Worm (Caenorhabditis elegans) whole organism, late embryonic: Measurements from ENCODE around the gene K12H6.10.

Source experiments
- C08G9.2 ChIP-seq: sonication (generic microtip); optimal IDR thresholded peaks from 2 replicates; lab custom pipeline; 2016; ENCODE audit warnings: mild to moderate bottlenecking, missing genetic modification characterization, moderate library complexity, missing compliant biosample characterization
- C38D4.7 ChIP-seq: fragments of 200-800 bp; sonication (Bioruptor generic); optimal IDR thresholded peaks from 2 replicates; lab custom pipeline; 2018; ENCODE audit warnings: mild to moderate bottlenecking, missing genetic modification characterization, moderate library complexity, missing compliant biosample characterization
- K09A11.1 ChIP-seq: sonication (generic microtip); optimal IDR thresholded peaks from 2 replicates; lab custom pipeline; 2017; ENCODE audit warnings: antibody characterized with exemption, mild to moderate bottlenecking, missing genetic modification characterization, missing compliant biosample characterization; ENCODE audit not compliant: insufficient read depth
- ahr-1 ChIP-seq: sonication (generic microtip); optimal IDR thresholded peaks from 2 replicates; lab custom pipeline; 2016; ENCODE audit warnings: missing genetic modification characterization, missing compliant biosample characterization
- ama-1 ChIP-seq: fragments of 150-350 bp; optimal IDR thresholded peaks from 2 replicates; lab custom pipeline; 2014
- ceh-14 ChIP-seq: sonication (generic microtip); optimal IDR thresholded peaks from 2 replicates; lab custom pipeline; 2016; ENCODE audit warnings: missing genotype, missing genetic modification characterization, missing compliant biosample characterization
- ceh-18 ChIP-seq: sonication (generic microtip); optimal IDR thresholded peaks from 2 replicates; lab custom pipeline; 2016; ENCODE audit warnings: missing genetic modification characterization, missing compliant biosample characterization
- ceh-22 ChIP-seq: sonication (generic microtip); optimal IDR thresholded peaks from 2 replicates; lab custom pipeline; 2017; ENCODE audit warnings: missing biosample characterization, missing genetic modification characterization
- ceh-34 ChIP-seq: sonication (generic microtip); optimal IDR thresholded peaks from 2 replicates; lab custom pipeline; 2016; ENCODE audit warnings: mild to moderate bottlenecking, missing genetic modification characterization, missing compliant biosample characterization
- ceh-45 ChIP-seq: fragments of 200-800 bp; sonication (Bioruptor generic); IDR thresholded peaks from 2 replicates; pipeline ENCODE4 v1.3.6; 2022; ENCODE audit warnings: missing genetic modification reagents, missing genetic modification characterization, missing compliant biosample characterization
- ceh-48 ChIP-seq: sonication (generic microtip); optimal IDR thresholded peaks from 2 replicates; lab custom pipeline; 2016; ENCODE audit warnings: missing genetic modification characterization, inconsistent platforms, missing compliant biosample characterization
- dmd-4 ChIP-seq: sonication (generic microtip); optimal IDR thresholded peaks from 2 replicates; lab custom pipeline; 2016; ENCODE audit warnings: borderline replicate concordance, missing genetic modification characterization, missing compliant biosample characterization
- elt-2 ChIP-seq: sonication (generic microtip); optimal IDR thresholded peaks from 2 replicates; lab custom pipeline; 2016; ENCODE audit warnings: missing genetic modification reagents, missing genetic modification characterization, missing compliant biosample characterization
- elt-4 ChIP-seq: sonication (generic microtip); optimal IDR thresholded peaks from 2 replicates; lab custom pipeline; 2016; ENCODE audit warnings: missing genetic modification characterization, missing compliant biosample characterization
- eyg-1 ChIP-seq: sonication (generic microtip); optimal IDR thresholded peaks from 2 replicates; lab custom pipeline; 2016; ENCODE audit warnings: missing genotype, missing genetic modification characterization, missing compliant biosample characterization
- fax-1 ChIP-seq: sonication (generic microtip); optimal IDR thresholded peaks from 2 replicates; lab custom pipeline; 2016; ENCODE audit warnings: missing genotype, missing genetic modification characterization, missing compliant biosample characterization
- fkh-6 ChIP-seq: sonication (generic microtip); optimal IDR thresholded peaks from 2 replicates; lab custom pipeline; 2016; ENCODE audit warnings: missing genetic modification characterization, missing compliant biosample characterization
- hlh-13 ChIP-seq: fragments of 200-800 bp; sonication (Bioruptor generic); optimal IDR thresholded peaks from 2 replicates; lab custom pipeline; 2018; ENCODE audit warnings: mild to moderate bottlenecking, missing genetic modification characterization, missing compliant biosample characterization
- hlh-15 ChIP-seq: sonication (generic microtip); optimal IDR thresholded peaks from 2 replicates; lab custom pipeline; 2016; ENCODE audit warnings: missing genetic modification characterization, missing compliant biosample characterization
- hlh-30 ChIP-seq: sonication (generic microtip); optimal IDR thresholded peaks from 2 replicates; lab custom pipeline; 2017; ENCODE audit warnings: antibody characterized with exemption, missing genetic modification characterization, missing compliant biosample characterization; ENCODE audit not compliant: insufficient read depth
- lin-11 ChIP-seq: fragments of 200-800 bp; sonication (Bioruptor generic); optimal IDR thresholded peaks from 2 replicates; lab custom pipeline; 2018; ENCODE audit warnings: mild to moderate bottlenecking, missing genetic modification characterization, missing compliant biosample characterization
- odd-2 ChIP-seq: sonication (generic microtip); optimal IDR thresholded peaks from 2 replicates; lab custom pipeline; 2017; ENCODE audit warnings: antibody characterized with exemption, mild to moderate bottlenecking, missing genetic modification characterization, missing compliant biosample characterization
- pat-9 ChIP-seq: fragments of 200-800 bp; sonication (Bioruptor generic); optimal IDR thresholded peaks from 2 replicates; lab custom pipeline; 2018; ENCODE audit warnings: mild to moderate bottlenecking, missing genetic modification characterization, moderate library complexity, missing compliant biosample characterization
- pax-1 ChIP-seq: fragments of 150-350 bp; optimal IDR thresholded peaks from 2 replicates; lab custom pipeline; 2014; ENCODE audit warnings: missing biosample characterization, missing genetic modification characterization
- sox-4 ChIP-seq: sonication (generic microtip); optimal IDR thresholded peaks from 2 replicates; lab custom pipeline; 2017; ENCODE audit warnings: mild to moderate bottlenecking, missing genetic modification characterization, inconsistent platforms, missing compliant biosample characterization
- tbx-2 ChIP-seq: sonication (generic microtip); optimal IDR thresholded peaks from 2 replicates; lab custom pipeline; 2016; ENCODE audit warnings: missing genetic modification characterization, missing compliant biosample characterization
- ttx-3 ChIP-seq: sonication (generic microtip); optimal IDR thresholded peaks from 2 replicates; lab custom pipeline; 2016; ENCODE audit warnings: missing genetic modification reagents, missing genetic modification characterization, missing compliant biosample characterization

Gene K12H6.10

DNA sequence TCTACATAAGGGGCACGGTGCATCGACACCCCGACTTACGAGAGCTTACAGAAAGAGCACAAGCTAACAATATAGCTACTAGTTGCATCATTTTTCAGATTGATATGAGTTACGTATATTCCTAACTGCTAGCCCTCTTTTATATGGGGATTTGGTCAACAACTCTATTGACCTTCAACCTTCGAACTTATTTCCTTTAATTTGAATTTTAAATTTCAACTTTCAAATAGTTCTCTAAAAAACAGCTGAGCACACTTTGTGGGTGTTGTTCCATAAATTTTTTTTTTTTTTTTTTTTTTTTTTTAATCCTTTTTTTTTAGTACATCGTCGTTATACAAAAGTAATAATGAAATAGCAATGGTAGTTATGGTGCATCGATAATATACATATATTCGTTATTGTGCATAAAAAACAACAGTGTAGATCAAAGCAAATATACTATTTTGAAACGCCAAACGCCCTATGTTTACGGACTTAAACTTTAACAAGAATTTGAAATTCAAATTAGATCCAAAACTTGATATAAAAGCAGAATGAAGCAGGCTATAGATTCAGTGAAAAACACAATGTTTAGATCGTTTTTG, 44.0 kb downstream of the K12H6.10 start, which contains the start of the genes Y110A2AL.9 and Y110A2AL.3:
Gene Y110A2AL.9, minus strand, starts transcription at position 101 of the 584 bp plus-strand sequence.
Gene Y110A2AL.3, plus strand, starts transcription at position 534 of the 584 bp plus-strand sequence.
- TF ChIP-seq tbx-2, result no peak
- no peak for TF ChIP-seq pat-9 (tag; lab: Kevin White, UChicago)
- TF ChIP-seq elt-4 (tag; lab: Kevin White, UChicago), result no peak
- no peak for TF ChIP-seq K09A11.1 (tag; lab: Kevin White, UChicago)
- TF ChIP-seq fax-1, result no peak
- no peak for TF ChIP-seq ttx-3 (tag; lab: Kevin White, UChicago)
- TF ChIP-seq fkh-6 (tag; lab: Kevin White, UChicago), result no peak
- no peak for TF ChIP-seq odd-2
- TF ChIP-seq ceh-45 (GFP tag; lab: Robert Waterston, UW), result no peak
- TF ChIP-seq eyg-1 (tag; lab: Kevin White, UChicago), result no peak
- TF ChIP-seq ceh-14 (tag; lab: Kevin White, UChicago), result no peak
- TF ChIP-seq ceh-22, result no peak
- TF ChIP-seq ahr-1 (tag; lab: Kevin White, UChicago), result no peak

DNA sequence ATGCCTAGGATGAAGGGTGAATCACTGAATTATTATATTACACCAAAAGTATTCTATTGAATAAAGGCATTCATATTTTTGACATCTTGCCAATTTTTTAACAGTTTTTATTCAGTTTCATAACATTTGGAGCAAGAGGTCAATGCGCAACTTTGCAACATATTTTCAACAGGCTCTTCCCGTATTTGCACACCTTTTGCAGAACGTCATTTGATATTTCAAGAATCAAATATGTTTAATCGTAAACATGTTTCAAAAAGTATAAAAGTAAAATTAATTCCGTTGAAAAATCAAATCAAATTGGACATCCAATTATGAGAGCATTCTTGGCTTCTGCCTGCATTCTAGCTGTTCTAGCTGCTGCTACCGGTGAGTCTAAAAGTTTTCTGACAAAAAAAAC, 45.0 kb downstream of the K12H6.10 start, which contains the start of gene Y110A2AL.2:
Gene Y110A2AL.2, plus strand, starts transcription at position 301 of the 400 bp plus-strand sequence.
- TF ChIP-seq C08G9.2 (tag; lab: Kevin White, UChicago) (no peak), hlh-30 (tag; lab: Kevin White, UChicago) (no peak), ceh-18 (tag; lab: Kevin White, UChicago) (no peak), ahr-1 (tag; lab: Kevin White, UChicago) (no peak)

DNA sequence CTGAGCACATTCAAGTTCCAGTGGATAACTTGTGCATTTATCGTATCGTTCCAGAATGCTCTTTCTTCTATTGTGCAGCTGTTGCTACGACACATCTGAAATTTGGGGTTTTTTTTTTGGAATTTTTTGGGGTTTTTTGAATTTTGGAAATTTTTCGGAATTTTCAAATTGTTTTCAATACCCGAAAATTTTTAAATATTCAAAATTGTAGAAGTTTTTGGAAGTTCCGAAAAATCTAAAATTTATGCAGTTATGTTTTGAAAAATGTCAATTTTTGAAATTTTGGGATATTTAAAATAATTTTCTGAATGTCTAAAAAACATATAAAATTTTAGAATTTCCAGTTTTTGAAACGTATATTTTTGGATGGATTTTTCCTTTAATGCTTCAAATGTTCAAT, 49.1 kb downstream of the K12H6.10 start, which contains the start of gene Y110A2AL.10:
Gene Y110A2AL.10, minus strand, starts transcription at position 101 of the 400 bp plus-strand sequence.
- no peak for TF ChIP-seq C38D4.7 (GFP tag; lab: Kevin White, UChicago)
- no peak for TF ChIP-seq hlh-13 (GFP tag; lab: Kevin White, UChicago)
- TF ChIP-seq eyg-1 (tag; lab: Kevin White, UChicago), result no peak
- TF ChIP-seq elt-2 (tag; lab: Kevin White, UChicago), result no peak
- no peak for TF ChIP-seq ttx-3 (tag; lab: Kevin White, UChicago)
- no peak for TF ChIP-seq sox-4 (tag; lab: Kevin White, UChicago)
- TF ChIP-seq ceh-18 (tag; lab: Kevin White, UChicago), result no peak
- TF ChIP-seq ceh-48 (tag; lab: Kevin White, UChicago), result no peak
- TF ChIP-seq pax-1 (tag; lab: Kevin White, UChicago), result no peak
- TF ChIP-seq ama-1 (lab: Kevin White, UChicago), result no peak
- TF ChIP-seq lin-11 (tag; lab: Kevin White, UChicago), result no peak
- no peak for TF ChIP-seq ceh-45 (GFP tag; lab: Robert Waterston, UW)
- no peak for TF ChIP-seq dmd-4
- TF ChIP-seq hlh-15 (tag; lab: Kevin White, UChicago), result no peak
- TF ChIP-seq ceh-34 (tag; lab: Kevin White, UChicago), result no peak
